Worm (Caenorhabditis elegans): ENCODE results near the gene srg-48.
"Not testable (repeated sequence)": the region's sequence is repeated elsewhere in the genome, so short reads cannot be mapped to it uniquely, and the experiment has no call there.

DNA sequence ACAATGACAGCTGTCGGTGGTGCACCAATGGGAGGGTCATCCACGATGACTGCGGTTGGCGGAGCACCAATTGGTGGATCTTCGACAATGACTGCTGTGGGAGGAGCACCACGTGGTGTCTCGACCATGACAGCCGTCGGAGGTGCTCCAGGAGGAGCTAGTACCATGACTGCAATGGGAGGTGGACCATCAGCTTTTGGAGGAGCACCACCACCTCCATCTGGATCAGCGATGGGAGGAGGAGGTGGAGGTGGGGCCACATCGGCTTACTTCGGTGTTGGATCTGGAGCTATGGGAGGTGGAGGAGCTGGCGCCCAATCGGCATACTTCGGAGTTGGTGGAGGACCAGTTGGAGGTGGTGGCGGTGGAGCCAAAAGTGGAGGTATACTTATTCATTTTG is 40.1 kb downstream of the srg-48 start:
- TF ChIP-seq ztf-26 (tag; optimal IDR thresholded peaks at IDR 0.05); tlf-1 (GFP tag; optimal IDR thresholded peaks at IDR 0.05): not testable (repeated sequence)

Measured in whole organism, young adult.